Worm (Caenorhabditis elegans): Measurements from ENCODE around the gene ZK262.4.

DNA sequence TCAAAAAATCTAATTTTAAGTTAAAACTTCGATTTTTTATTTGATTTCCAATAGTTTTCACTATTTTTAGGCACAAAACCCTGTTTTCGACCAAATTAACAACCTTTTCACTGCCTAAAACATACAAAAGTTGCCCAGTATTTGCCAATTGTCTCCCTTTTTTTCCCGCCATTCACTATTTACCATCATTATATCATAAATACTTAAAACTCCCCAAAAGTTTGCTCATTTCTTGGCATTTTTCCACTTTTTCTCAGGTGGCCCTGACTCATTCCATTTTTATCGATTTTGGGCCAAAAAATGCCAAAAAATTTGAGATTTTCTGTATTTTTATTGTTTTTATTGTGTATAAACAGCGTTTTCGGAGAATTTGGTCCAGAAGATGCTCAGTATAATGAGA is 10.3 kb downstream of the ZK262.4 start, which contains the start of gene txt-8:
- no peak for TF ChIP-seq fkh-6 (tag; optimal IDR thresholded peaks at IDR 0.05)
- no peak for TF ChIP-seq ceh-6 (GFP tag; optimal IDR thresholded peaks at IDR 0.05)
- TF ChIP-seq tbx-2 (tag; optimal IDR thresholded peaks at IDR 0.05), result no peak
- no peak for TF ChIP-seq sox-2 (GFP tag; IDR thresholded peaks at IDR 0.05)
- no peak for TF ChIP-seq pqm-1 (tag; optimal IDR thresholded peaks at IDR 0.05)
- TF ChIP-seq ama-1 (optimal IDR thresholded peaks at IDR 0.05), result no peak
- no peak for TF ChIP-seq F13H6.1 (tag; optimal IDR thresholded peaks at IDR 0.05)
- TF ChIP-seq ceh-30 (tag; optimal IDR thresholded peaks at IDR 0.05), result no peak
- no peak for TF ChIP-seq gmeb-2 (tag; optimal IDR thresholded peaks at IDR 0.05)
- TF ChIP-seq sox-4 (tag; optimal IDR thresholded peaks at IDR 0.05), result no peak
- TF ChIP-seq ceh-19 (GFP tag; optimal IDR thresholded peaks at IDR 0.05), result no peak
- no peak for TF ChIP-seq hlh-8 (tag; optimal IDR thresholded peaks at IDR 0.05)
- no peak for TF ChIP-seq nhr-11 (tag; optimal IDR thresholded peaks at IDR 0.05)

Measured in whole organism, late embryonic.